1 fruit fly cellular context compared by ENCODE assay signal in genomic region chr3L:6816872-6817271, dm6.
TF ChIP-seq lines count a peak whose summit lies in the region.

No protein-coding gene starts in this region.

TF ChIP-seq in whole organism, embryonic, 481 proteins besides CTCF, POLR2A, EP300 and RAD21 (continued from another document):
- TF ChIP-seq ssp (GFP tag; IDR thresholded peaks at IDR 0.05; lab: Robert Waterston, UW), result 0 out of 2 replicates have a peak, but pooled peaks have one; percentile 12
- 0 out of 3 replicates have a peak, but pooled peaks have one; percentile 33 for TF ChIP-seq gce (GFP tag; IDR thresholded peaks at IDR 0.05; lab: Robert Waterston, UW)
- TF ChIP-seq CG9437 (GFP tag; optimal IDR thresholded peaks at IDR 0.05; lab: Kevin White, UChicago), result peak; percentile 43
- peak; percentile 80 for TF ChIP-seq CG2712 (tag; optimal IDR thresholded peaks at IDR 0.05; lab: Kevin White, UChicago)
- TF ChIP-seq lola (GFP tag; optimal IDR thresholded peaks at IDR 0.05; lab: Kevin White, UChicago), result peak in 1 of 3 experiments; percentile 62
- peak; percentile 69 for TF ChIP-seq CG10979 (tag; optimal IDR thresholded peaks at IDR 0.05; lab: Kevin White, UChicago)
- TF ChIP-seq Nf-YC (tag; optimal IDR thresholded peaks at IDR 0.05; lab: Kevin White, UChicago), result no peak
- peak; percentile 65 for TF ChIP-seq dysf (GFP tag; IDR thresholded peaks at IDR 0.05; lab: Robert Waterston, UW)
- peak; percentile 17 for TF ChIP-seq CG6813 (GFP tag; optimal IDR thresholded peaks at IDR 0.05; lab: Kevin White, UChicago)
- TF ChIP-seq Hmr (GFP tag; optimal IDR thresholded peaks at IDR 0.05; lab: Kevin White, UChicago), result peak; percentile 0
- no peak for TF ChIP-seq kah (GFP tag; optimal IDR thresholded peaks at IDR 0.05; lab: Kevin White, UChicago)
- 0 out of 2 replicates have a peak, but pooled peaks have one; percentile 48 for TF ChIP-seq dimm (GFP tag; IDR thresholded peaks at IDR 0.05; lab: Robert Waterston, UW)
- TF ChIP-seq CG32767 (GFP tag; IDR thresholded peaks at IDR 0.05; lab: Robert Waterston, UW), result 0 out of 2 replicates have a peak, but pooled peaks have one; percentile 32
- no peak for TF ChIP-seq Taf1 (GFP tag; IDR thresholded peaks at IDR 0.05; lab: Robert Waterston, UW)
- peak; percentile 16 for TF ChIP-seq Med (GFP tag; lab: Kevin White, UChicago)
- TF ChIP-seq ab (GFP tag; optimal IDR thresholded peaks at IDR 0.05; lab: Kevin White, UChicago), result no peak
- no peak for TF ChIP-seq MTF-1 (GFP tag; optimal IDR thresholded peaks at IDR 0.05; lab: Kevin White, UChicago; ENCODE audit: borderline replicate concordance)
- no peak for TF ChIP-seq crc (GFP tag; optimal IDR thresholded peaks at IDR 0.05; lab: Kevin White, UChicago)
- no peak for TF ChIP-seq Dek (tag; optimal IDR thresholded peaks at IDR 0.05; lab: Kevin White, UChicago)
- peak in 1 of 2 experiments; percentile 65 for TF ChIP-seq Hr51 (GFP tag; optimal IDR thresholded peaks at IDR 0.05; lab: Kevin White, UChicago)
- no peak for TF ChIP-seq ro (GFP tag; IDR thresholded peaks at IDR 0.05; lab: Robert Waterston, UW)
- TF ChIP-seq CG2678 (tag; optimal IDR thresholded peaks at IDR 0.05; lab: Kevin White, UChicago), result peak; percentile 45
- TF ChIP-seq Lhr (GFP tag; optimal IDR thresholded peaks at IDR 0.05; lab: Kevin White, UChicago), result peak; percentile 19
- TF ChIP-seq E2f1 (GFP tag; IDR thresholded peaks at IDR 0.05; lab: Robert Waterston, UW), result peak; percentile 51
- no peak for TF ChIP-seq h (optimal IDR thresholded peaks at IDR 0.05; lab: Kevin White, UChicago)
- peak; percentile 55 for TF ChIP-seq CG13424 (tag; optimal IDR thresholded peaks at IDR 0.05; lab: Kevin White, UChicago)
- TF ChIP-seq CG10462 (GFP tag; optimal IDR thresholded peaks at IDR 0.05; lab: Kevin White, UChicago), result peak; percentile 22
- TF ChIP-seq CG3847 (GFP tag; IDR thresholded peaks at IDR 0.05; lab: Robert Waterston, UW), result no peak
- TF ChIP-seq slbo (GFP tag; IDR thresholded peaks at IDR 0.05; lab: Robert Waterston, UW), result peak; percentile 33
- peak; percentile 60; the same call in 2 of the 3 replicates for TF ChIP-seq CG17361 (GFP tag; IDR thresholded peaks at IDR 0.05; lab: Robert Waterston, UW)
- TF ChIP-seq ara (GFP tag; IDR thresholded peaks at IDR 0.05; lab: Robert Waterston, UW), result 0 out of 2 replicates have a peak, but pooled peaks have one; percentile 55
- TF ChIP-seq CG2202 (tag; optimal IDR thresholded peaks at IDR 0.05; lab: Kevin White, UChicago), result peak; percentile 40
- TF ChIP-seq crp (GFP tag; optimal IDR thresholded peaks at IDR 0.05; lab: Kevin White, UChicago), result no peak
- TF ChIP-seq CG1233 (GFP tag; optimal IDR thresholded peaks at IDR 0.05; lab: Kevin White, UChicago), result no peak
- TF ChIP-seq CG16779 (GFP tag; IDR thresholded peaks at IDR 0.05; lab: Robert Waterston, UW), result no peak
- TF ChIP-seq CG31441 (GFP tag; IDR thresholded peaks at IDR 0.05; lab: Robert Waterston, UW), result peak; percentile 65
- peak; percentile 37 for TF ChIP-seq Hr3 (GFP tag; optimal IDR thresholded peaks at IDR 0.05; lab: Kevin White, UChicago)
- TF ChIP-seq her (GFP tag; optimal IDR thresholded peaks at IDR 0.05; lab: Kevin White, UChicago), result no peak
- TF ChIP-seq tio (GFP tag; optimal IDR thresholded peaks at IDR 0.05; lab: Kevin White, UChicago), result peak; percentile 5
- TF ChIP-seq CG17912 (GFP tag; optimal IDR thresholded peaks at IDR 0.05; lab: Kevin White, UChicago), result no peak
- peak; percentile 64 for TF ChIP-seq CG9727 (GFP tag; optimal IDR thresholded peaks at IDR 0.05; lab: Kevin White, UChicago)
- TF ChIP-seq CG1603 (tag; optimal IDR thresholded peaks at IDR 0.05; lab: Kevin White, UChicago), result peak; percentile 41
- TF ChIP-seq Oli (tag; optimal IDR thresholded peaks at IDR 0.05; lab: Kevin White, UChicago), result peak; percentile 73
- TF ChIP-seq ttk (GFP tag; IDR thresholded peaks at IDR 0.05; lab: Robert Waterston, UW), result peak; percentile 34; the same call in 1 of the 2 replicates
- peak; percentile 3 for TF ChIP-seq twi (tag; optimal IDR thresholded peaks at IDR 0.05; lab: Kevin White, UChicago)
- TF ChIP-seq CG14860 (GFP tag; IDR thresholded peaks at IDR 0.05; lab: Robert Waterston, UW; ENCODE audit: partially characterized antibody), result no peak
- no peak for TF ChIP-seq CG12769 (tag; optimal IDR thresholded peaks at IDR 0.05; lab: Kevin White, UChicago)
- peak; percentile 53 for TF ChIP-seq CG14710 (tag; optimal IDR thresholded peaks at IDR 0.05; lab: Kevin White, UChicago)
- no peak for TF ChIP-seq CG17802 (tag; optimal IDR thresholded peaks at IDR 0.05; lab: Kevin White, UChicago)
- 0 out of 2 replicates have a peak, but pooled peaks have one; percentile 33 for TF ChIP-seq CG4730 (GFP tag; IDR thresholded peaks at IDR 0.05; lab: Robert Waterston, UW)
- 0 out of 2 replicates have a peak, but pooled peaks have one; percentile 15 for TF ChIP-seq peb (GFP tag; IDR thresholded peaks at IDR 0.05; lab: Robert Waterston, UW)
- peak; percentile 36; the same call in 1 of the 3 replicates for TF ChIP-seq CG11695 (GFP tag; IDR thresholded peaks at IDR 0.05; lab: Robert Waterston, UW)
- no peak for TF ChIP-seq Eip74EF (GFP tag; optimal IDR thresholded peaks at IDR 0.05; lab: Kevin White, UChicago)
- 0 out of 3 replicates have a peak, but pooled peaks have one; percentile 29 for TF ChIP-seq CG34422 (GFP tag; IDR thresholded peaks at IDR 0.05; lab: Robert Waterston, UW)
- TF ChIP-seq CG10366 (GFP tag; IDR thresholded peaks at IDR 0.05; lab: Robert Waterston, UW), result peak; percentile 36; the same call in 1 of the 2 replicates
- peak; percentile 54 for TF ChIP-seq CG17359 (tag; optimal IDR thresholded peaks at IDR 0.05; lab: Kevin White, UChicago)
- TF ChIP-seq CG32772 (GFP tag; IDR thresholded peaks at IDR 0.05; lab: Robert Waterston, UW), result peak; percentile 22; the same call in 1 of the 2 replicates
- TF ChIP-seq ind (GFP tag; optimal IDR thresholded peaks at IDR 0.05; lab: Kevin White, UChicago), result peak; percentile 7
- TF ChIP-seq CG6689 (GFP tag; IDR thresholded peaks at IDR 0.05; lab: Robert Waterston, UW), result peak; percentile 49
- peak; percentile 59 for TF ChIP-seq phol (tag; optimal IDR thresholded peaks at IDR 0.05; lab: Kevin White, UChicago)
- TF ChIP-seq chm (GFP tag; IDR thresholded peaks at IDR 0.05; lab: Robert Waterston, UW), result 0 out of 2 replicates have a peak, but pooled peaks have one; percentile 26
- peak; percentile 57 for TF ChIP-seq Ptx1 (GFP tag; IDR thresholded peaks at IDR 0.05; lab: Robert Waterston, UW)
- peak; percentile 45; the same call in 2 of the 3 replicates for TF ChIP-seq CG14050 (GFP tag; IDR thresholded peaks at IDR 0.05; lab: Robert Waterston, UW)
- TF ChIP-seq CG17385 (GFP tag; optimal IDR thresholded peaks at IDR 0.05; lab: Kevin White, UChicago), result peak; percentile 40
- TF ChIP-seq CG13296 (GFP tag; optimal IDR thresholded peaks at IDR 0.05; lab: Kevin White, UChicago), result no peak
- peak; percentile 37 for TF ChIP-seq CG12219 (GFP tag; optimal IDR thresholded peaks at IDR 0.05; lab: Kevin White, UChicago)
- TF ChIP-seq CG15601 (tag; optimal IDR thresholded peaks at IDR 0.05; lab: Kevin White, UChicago), result peak; percentile 61
- TF ChIP-seq sd (tag; optimal IDR thresholded peaks at IDR 0.05; lab: Kevin White, UChicago), result peak; percentile 61
- TF ChIP-seq btn (GFP tag; optimal IDR thresholded peaks at IDR 0.05; lab: Kevin White, UChicago), result no peak
- TF ChIP-seq Spps (tag; optimal IDR thresholded peaks at IDR 0.05; lab: Kevin White, UChicago), result peak; percentile 12
- peak; percentile 21; the same call in 1 of the 3 replicates for TF ChIP-seq croc (GFP tag; conservative IDR thresholded peaks at IDR 0.05; lab: Robert Waterston, UW)
- no peak for TF ChIP-seq pan (optimal IDR thresholded peaks at IDR 0.05; lab: Kevin White, UChicago)
- TF ChIP-seq pan (GFP tag; optimal IDR thresholded peaks at IDR 0.05 in 1 of 2, IDR thresholded peaks at IDR 0.05 in 1 of 2), result peak in 1 of 2 experiments; percentile 43
- TF ChIP-seq CG8388 (GFP tag; optimal IDR thresholded peaks at IDR 0.05; lab: Kevin White, UChicago), result peak; percentile 64
- peak; percentile 17 for TF ChIP-seq CG8359 (GFP tag; optimal IDR thresholded peaks at IDR 0.05; lab: Kevin White, UChicago; ENCODE audit: borderline replicate concordance)
- peak; percentile 54 for TF ChIP-seq Ada2b (GFP tag; IDR thresholded peaks at IDR 0.05; lab: Robert Waterston, UW)
- TF ChIP-seq ci (GFP tag; IDR thresholded peaks at IDR 0.05; lab: Robert Waterston, UW), result peak; percentile 19; the same call in 1 of the 3 replicates
- no peak for TF ChIP-seq CG9817 (tag; optimal IDR thresholded peaks at IDR 0.05; lab: Kevin White, UChicago)
- TF ChIP-seq CG12659 (GFP tag; optimal IDR thresholded peaks at IDR 0.05; lab: Kevin White, UChicago), result peak; percentile 34
- TF ChIP-seq CG1832 (GFP tag; optimal IDR thresholded peaks at IDR 0.05; lab: Kevin White, UChicago), result no peak
- peak; percentile 75 for TF ChIP-seq dmrt11E (tag; optimal IDR thresholded peaks at IDR 0.05; lab: Kevin White, UChicago)
- TF ChIP-seq Xrp1 (GFP tag; IDR thresholded peaks at IDR 0.05; lab: Robert Waterston, UW), result peak; percentile 71
